Worm (Caenorhabditis elegans) whole organism, L4 larva: ENCODE results near the gene ZK546.2.

Experiments
- F37D6.2 ChIP-seq: sonication (generic microtip); optimal IDR thresholded peaks from 2 replicates; lab custom pipeline; 2016; ENCODE audit warnings: mild to moderate bottlenecking, missing genetic modification characterization, missing compliant biosample characterization
- daf-19 ChIP-seq: fragments of 200-800 bp; sonication (Bioruptor generic); conservative IDR thresholded peaks from 2 replicates; pipeline ENCODE4 v1.3.6; 2022; ENCODE audit warnings: missing genetic modification characterization, missing compliant biosample characterization
- hif-1 ChIP-seq, 2 experiments: sonication (generic microtip); optimal IDR thresholded peaks; 2 replicates each; lab custom pipeline; 2016 to 2017; ENCODE audit warnings: missing compliant biosample characterization in 2 of 2, missing genetic modification characterization in 2 of 2, missing genetic modification reagents in 2 of 2, missing genotype in 2 of 2, mild to moderate bottlenecking in 1 of 2
- pha-4 ChIP-seq, 2 experiments: fragments of 150-350 bp in 1 of 2; fragments of 200-800 bp in 1 of 2; sonication (Bioruptor generic) in 1 of 2; IDR thresholded peaks in 1 of 2; optimal IDR thresholded peaks in 1 of 2; 2 replicates each; pipeline versions ENCODE4 v1.3.6 to Lab custom; 2014 to 2022; ENCODE audit warnings: missing genetic modification characterization in 2 of 2, missing genetic modification reagents in 2 of 2, missing biosample characterization in 1 of 2, missing compliant biosample characterization in 1 of 2
- set-16 ChIP-seq: fragments of 200-800 bp; sonication (Bioruptor generic); IDR thresholded peaks from 2 replicates; pipeline ENCODE4 v1.3.6; 2022; ENCODE audit warnings: missing genetic modification reagents, missing genetic modification characterization, missing compliant biosample characterization
- snpc-4 ChIP-seq: fragments of 150-350 bp; optimal IDR thresholded peaks from 2 replicates; lab custom pipeline; 2014; ENCODE audit warnings: missing biosample characterization, missing genetic modification characterization
- unc-130 ChIP-seq: sonication (generic microtip); optimal IDR thresholded peaks from 2 replicates; lab custom pipeline; 2016; ENCODE audit warnings: missing genetic modification reagents, missing genetic modification characterization, missing compliant biosample characterization
- zip-2 ChIP-seq: fragments of 150-350 bp; optimal IDR thresholded peaks from 2 replicates; lab custom pipeline; 2014; ENCODE audit warnings: missing biosample characterization, missing genetic modification characterization

DNA sequence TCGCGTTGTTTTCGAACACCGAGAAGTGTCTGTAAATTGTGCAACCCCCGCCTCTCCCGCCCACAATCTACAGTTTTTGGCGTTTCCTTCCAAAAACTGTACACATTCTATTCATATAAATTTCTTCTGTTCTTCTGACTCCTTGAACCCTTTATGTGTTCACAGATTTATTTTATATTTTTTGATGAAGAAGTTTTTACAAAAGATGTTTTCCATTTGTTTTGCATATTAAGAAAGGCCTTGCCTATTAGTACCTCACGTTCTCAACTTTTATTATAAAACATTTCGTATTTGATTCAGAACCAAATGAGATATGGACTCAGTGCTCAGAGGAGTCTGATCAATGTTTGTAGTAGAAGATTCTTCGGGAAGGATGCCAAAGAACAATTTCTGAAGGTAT lies 7.5 kb downstream of the ZK546.2 start, which contains the start of gene ndx-3:
- TF ChIP-seq zip-2 (tag; lab: Kevin White, UChicago) (no peak), unc-130 (GFP tag; lab: Kevin White, UChicago) (no peak), snpc-4 (tag; lab: Kevin White, UChicago) (no peak), pha-4 (GFP tag; IDR thresholded peaks at IDR 0.05; lab: Robert Waterston, UW) (no peak), pha-4 (tag; optimal IDR thresholded peaks at IDR 0.05; lab: Kevin White, UChicago) (no peak), daf-19 (no peak), set-16 (GFP tag; lab: Robert Waterston, UW) (no peak), hif-1 (tag; optimal IDR thresholded peaks at IDR 0.05; lab: Kevin White, UChicago) (no peak), F37D6.2 (tag; lab: Kevin White, UChicago) (no peak)
